Fruit fly (Drosophila melanogaster) whole organism, embryonic: ENCODE results near the gene Zir.

Experiments
- B-H2 ChIP-seq: fragments of 200-800 bp; sonication (Bioruptor generic); optimal IDR thresholded peaks from 2 replicates; lab custom pipeline; 2018; ENCODE audit warnings: missing biosample characterization, mild to moderate bottlenecking, missing genetic modification characterization
- BtbVII ChIP-seq: fragments of 200-800 bp; sonication (Bioruptor generic); optimal IDR thresholded peaks from 3 replicates; lab custom pipeline; 2017; ENCODE audit warnings: missing biosample characterization, mild to moderate bottlenecking, missing genetic modification characterization
- CG11723 ChIP-seq: fragments of 200-800 bp; sonication (Bioruptor generic); optimal IDR thresholded peaks from 2 replicates; lab custom pipeline; 2017; ENCODE audit warnings: missing biosample characterization, mild to moderate bottlenecking, missing genetic modification characterization
- CG14965 ChIP-seq: fragments of 200-800 bp; sonication (Bioruptor generic); optimal IDR thresholded peaks from 2 replicates; lab custom pipeline; 2016; ENCODE audit warnings: missing biosample characterization, missing genetic modification characterization, borderline replicate concordance
- CG1529 ChIP-seq: fragments of 200-800 bp; sonication (Bioruptor generic); optimal IDR thresholded peaks from 3 replicates; lab custom pipeline; 2018; ENCODE audit warnings: missing biosample characterization, missing genetic modification characterization
- CG17612 ChIP-seq: fragments of 200-800 bp; sonication (Bioruptor generic); IDR thresholded peaks from 2 replicates; pipeline ENCODE4 v1.3.6; 2022; ENCODE audit warnings: missing biosample characterization, missing genetic modification characterization
- CG18476 ChIP-seq: fragments of 200-800 bp; sonication (Bioruptor generic); optimal IDR thresholded peaks from 2 replicates; lab custom pipeline; 2016; ENCODE audit warnings: missing biosample characterization, mild to moderate bottlenecking, missing genetic modification characterization
- CG18599 ChIP-seq: fragments of 200-800 bp; sonication (Bioruptor generic); optimal IDR thresholded peaks from 3 replicates; lab custom pipeline; 2017; ENCODE audit warnings: missing biosample characterization, missing genetic modification characterization, mild to moderate bottlenecking, moderate library complexity, missing genetic modification reagents
- CG2712 ChIP-seq: fragments of 200-800 bp; optimal IDR thresholded peaks from 3 replicates; lab custom pipeline; 2019; ENCODE audit warnings: missing biosample characterization, mild to moderate bottlenecking, missing genetic modification characterization, moderate library complexity
- CG31388 ChIP-seq: fragments of 200-800 bp; sonication (Bioruptor generic); optimal IDR thresholded peaks from 2 replicates; lab custom pipeline; 2016; ENCODE audit warnings: missing biosample characterization, missing genetic modification characterization
- CG3407 ChIP-seq: fragments of 200-800 bp; sonication (Bioruptor generic); optimal IDR thresholded peaks from 2 replicates; lab custom pipeline; 2018; ENCODE audit warnings: missing biosample characterization, mild to moderate bottlenecking, missing genetic modification characterization
- CG34224 ChIP-seq: fragments of 200-800 bp; sonication (Bioruptor generic); IDR thresholded peaks from 3 replicates; pipeline ENCODE4 v1.3.6; 2022; ENCODE audit warnings: missing biosample characterization, missing genetic modification characterization; ENCODE audit not compliant: partially characterized antibody
- CG6765 ChIP-seq: fragments of 200-800 bp; sonication (Bioruptor generic); optimal IDR thresholded peaks from 3 replicates; lab custom pipeline; 2017; ENCODE audit warnings: missing biosample characterization, mild to moderate bottlenecking, missing genetic modification characterization
- CG6813 ChIP-seq: fragments of 200-800 bp; sonication (Bioruptor generic); optimal IDR thresholded peaks from 2 replicates; lab custom pipeline; 2017; ENCODE audit warnings: missing biosample characterization, missing genetic modification characterization, mild to moderate bottlenecking, moderate library complexity, missing genetic modification reagents
- CG7745 ChIP-seq: fragments of 200-800 bp; sonication (Bioruptor generic); optimal IDR thresholded peaks from 2 replicates; lab custom pipeline; 2018; ENCODE audit warnings: missing biosample characterization, mild to moderate bottlenecking, missing genetic modification characterization, moderate library complexity
- CG9876 ChIP-seq: fragments of 200-800 bp; sonication (Bioruptor generic); optimal IDR thresholded peaks from 2 replicates; lab custom pipeline; 2016; ENCODE audit warnings: missing biosample characterization, missing genetic modification characterization
- Camta ChIP-seq: fragments of 200-800 bp; sonication (Bioruptor generic); optimal IDR thresholded peaks from 2 replicates; lab custom pipeline; 2016; ENCODE audit warnings: missing biosample characterization, missing genetic modification characterization
- GATAe ChIP-seq: fragments of 200-800 bp; sonication (Bioruptor generic); conservative IDR thresholded peaks from 2 replicates; pipeline ENCODE4 v1.3.6; 2022; ENCODE audit warnings: missing biosample characterization, missing genetic modification characterization
- Hand ChIP-seq: fragments of 200-800 bp; sonication (Bioruptor generic); optimal IDR thresholded peaks from 2 replicates; lab custom pipeline; 2017; ENCODE audit warnings: mild to moderate bottlenecking, missing biosample characterization, missing genetic modification reagents, missing genetic modification characterization
- Hmr ChIP-seq: fragments of 200-800 bp; sonication (Bioruptor generic); optimal IDR thresholded peaks from 3 replicates; lab custom pipeline; 2017; ENCODE audit warnings: mild to moderate bottlenecking, missing biosample characterization, missing genetic modification reagents, missing genetic modification characterization
- Jarid2 ChIP-seq: fragments of 200-800 bp; sonication (Bioruptor generic); optimal IDR thresholded peaks from 3 replicates; lab custom pipeline; 2017; ENCODE audit warnings: mild to moderate bottlenecking, missing biosample characterization, missing genetic modification reagents, missing genetic modification characterization
- NC2α ChIP-seq: fragments of 200-800 bp; sonication (Bioruptor generic); optimal IDR thresholded peaks from 2 replicates; lab custom pipeline; 2016; ENCODE audit warnings: missing biosample characterization, missing genetic modification characterization
- NFAT ChIP-seq: fragments of 200-800 bp; sonication (Bioruptor generic); IDR thresholded peaks from 2 replicates; pipeline ENCODE4 v1.3.6; 2022; ENCODE audit warnings: missing biosample characterization, missing genetic modification characterization
- Stat92E ChIP-seq, 3 experiments: fragments of >200 bp in 2 of 3; fragments of 200-800 bp in 1 of 3; sonication (Bioruptor generic) in 1 of 3; optimal IDR thresholded peaks; 2 replicates each; lab custom pipeline; 2017 to 2019; ENCODE audit warnings: missing biosample characterization in 3 of 3, missing genetic modification characterization in 3 of 3, mild to moderate bottlenecking in 1 of 3, moderate library complexity in 1 of 3
- ara ChIP-seq: fragments of 200-800 bp; sonication (Bioruptor generic); IDR thresholded peaks from 2 replicates; pipeline ENCODE4 v1.3.6; 2022; ENCODE audit warnings: missing biosample characterization, missing genetic modification characterization
- ase ChIP-seq: fragments of 200-800 bp; sonication (Bioruptor generic); IDR thresholded peaks from 3 replicates; pipeline ENCODE4 v1.3.6; 2022; ENCODE audit warnings: missing biosample characterization, missing genetic modification characterization
- btn ChIP-seq: fragments of 200-800 bp; sonication (Bioruptor generic); optimal IDR thresholded peaks from 2 replicates; lab custom pipeline; 2016; ENCODE audit warnings: missing biosample characterization, missing genetic modification characterization
- cwo ChIP-seq: fragments of 200-800 bp; sonication (Bioruptor generic); optimal IDR thresholded peaks from 3 replicates; lab custom pipeline; 2017; ENCODE audit warnings: missing biosample characterization, missing genetic modification characterization, mild to moderate bottlenecking, moderate library complexity, missing genetic modification reagents
- h ChIP-seq: fragments of >200 bp; optimal IDR thresholded peaks from 2 replicates; lab custom pipeline; 2017
- her ChIP-seq: fragments of 200-800 bp; sonication (Bioruptor generic); optimal IDR thresholded peaks from 2 replicates; lab custom pipeline; 2016; ENCODE audit warnings: missing biosample characterization, missing genetic modification characterization
- hkb ChIP-seq, 2 experiments: fragments of 200-800 bp in 1 of 2; fragments of >200 bp in 1 of 2; sonication (Bioruptor generic) in 1 of 2; IDR thresholded peaks in 1 of 2; optimal IDR thresholded peaks in 1 of 2; 2 replicates each; pipeline versions ENCODE4 v1.3.6 to Lab custom; 2017 to 2022; ENCODE audit warnings: missing biosample characterization in 1 of 2, missing genetic modification characterization in 1 of 2
- insv ChIP-seq, 2 experiments: fragments of 200-800 bp; sonication (Bioruptor generic); optimal IDR thresholded peaks; 3 replicates each; lab custom pipeline; 2016 to 2018; ENCODE audit warnings: missing biosample characterization in 2 of 2, missing genetic modification characterization in 2 of 2
- jing ChIP-seq: fragments of 200-800 bp; sonication (Bioruptor generic); optimal IDR thresholded peaks from 2 replicates; lab custom pipeline; 2018; ENCODE audit warnings: missing biosample characterization, mild to moderate bottlenecking, missing genetic modification characterization
- jumu ChIP-seq: fragments of 200-800 bp; sonication (Bioruptor generic); optimal IDR thresholded peaks from 3 replicates; lab custom pipeline; 2016; ENCODE audit warnings: missing biosample characterization, missing genetic modification characterization
- mirr ChIP-seq: fragments of 200-800 bp; sonication (Bioruptor generic); optimal IDR thresholded peaks from 3 replicates; lab custom pipeline; 2018; ENCODE audit warnings: missing biosample characterization, mild to moderate bottlenecking, missing genetic modification characterization
- mld ChIP-seq: fragments of 200-800 bp; sonication (Bioruptor generic); IDR thresholded peaks from 3 replicates; pipeline ENCODE4 v1.3.6; 2022; ENCODE audit warnings: missing biosample characterization, missing genetic modification characterization; ENCODE audit not compliant: partially characterized antibody
- nerfin-1 ChIP-seq: fragments of 200-800 bp; sonication (Bioruptor generic); optimal IDR thresholded peaks from 3 replicates; lab custom pipeline; 2019; ENCODE audit warnings: missing biosample characterization, mild to moderate bottlenecking, missing genetic modification characterization, moderate library complexity
- pb ChIP-seq: fragments of 200-800 bp; sonication (Bioruptor generic); optimal IDR thresholded peaks from 3 replicates; lab custom pipeline; 2016; ENCODE audit warnings: missing biosample characterization, missing genetic modification characterization
- pros ChIP-seq: fragments of 200-800 bp; sonication (Bioruptor generic); optimal IDR thresholded peaks from 3 replicates; lab custom pipeline; 2019; ENCODE audit warnings: missing biosample characterization, mild to moderate bottlenecking, missing genetic modification characterization, moderate library complexity
- ranshi ChIP-seq: fragments of 200-800 bp; sonication (Bioruptor generic); IDR thresholded peaks from 2 replicates; pipeline ENCODE4 v1.3.6; 2022; ENCODE audit warnings: missing biosample characterization, missing genetic modification characterization
- sens ChIP-seq: fragments of 200-800 bp; sonication (Bioruptor generic); peaks from one replicate; lab custom pipeline; 2016; ENCODE audit warnings: missing biosample characterization, missing genetic modification characterization
- slbo ChIP-seq: fragments of 200-800 bp; sonication (Bioruptor generic); IDR thresholded peaks from 2 replicates; pipeline ENCODE4 v1.3.6; 2022; ENCODE audit warnings: missing biosample characterization, missing genetic modification characterization
- sob ChIP-seq: fragments of 200-800 bp; sonication (Bioruptor generic); IDR thresholded peaks from 2 replicates; pipeline ENCODE4 v1.3.6; 2022; ENCODE audit warnings: missing biosample characterization, missing genetic modification characterization
- stwl ChIP-seq: fragments of 200-800 bp; sonication (Bioruptor generic); optimal IDR thresholded peaks from 3 replicates; lab custom pipeline; 2018; ENCODE audit warnings: missing biosample characterization, mild to moderate bottlenecking, missing genetic modification characterization, moderate library complexity
- sug ChIP-seq: fragments of 200-800 bp; optimal IDR thresholded peaks from 2 replicates; lab custom pipeline; 2019; ENCODE audit warnings: missing biosample characterization, mild to moderate bottlenecking, missing genetic modification characterization, moderate library complexity
- vnd ChIP-seq: fragments of 200-800 bp; sonication (Bioruptor generic); IDR thresholded peaks from 3 replicates; pipeline ENCODE4 v1.3.6; 2022; ENCODE audit warnings: missing biosample characterization, missing genetic modification characterization; ENCODE audit not compliant: partially characterized antibody
- zfh2 ChIP-seq: fragments of 200-800 bp; sonication (Bioruptor generic); optimal IDR thresholded peaks from 2 replicates; lab custom pipeline; 2016; ENCODE audit warnings: missing biosample characterization, missing genetic modification characterization

The Zir gene

dm6 chr2L:107476-108436 lies 13.2 kb downstream of the Zir start (continued):
- peak; percentile 69 for TF ChIP-seq CG1529 (GFP tag; lab: Kevin White, UChicago)
- TF ChIP-seq CG3407 (GFP tag; lab: Kevin White, UChicago), result no peak
- peak; percentile 29 for TF ChIP-seq B-H2 (GFP tag; lab: Kevin White, UChicago)
- TF ChIP-seq CG31388 (GFP tag; lab: Kevin White, UChicago), result no peak
- peak; percentile 24 for TF ChIP-seq her
- TF ChIP-seq NFAT, result no peak
- no peak for TF ChIP-seq h (lab: Kevin White, UChicago)
- TF ChIP-seq CG6765 (GFP tag; lab: Kevin White, UChicago), result peak; percentile 71
- no peak for TF ChIP-seq jing (GFP tag; lab: Kevin White, UChicago)
- TF ChIP-seq CG17612 (GFP tag; lab: Robert Waterston, UW), result no peak
- peak; percentile 81 for TF ChIP-seq mirr (GFP tag; lab: Kevin White, UChicago)
- no peak for TF ChIP-seq Hmr
- no peak for TF ChIP-seq zfh2 (GFP tag; lab: Kevin White, UChicago)
- TF ChIP-seq slbo, result 0 out of 2 replicates have a peak, but pooled peaks have one; percentile 5
- TF ChIP-seq jumu, result no peak
- TF ChIP-seq sob (GFP tag; lab: Robert Waterston, UW), result peak; percentile 43; the same call in 1 of the 2 replicates
- TF ChIP-seq ase (GFP tag; lab: Robert Waterston, UW), result no peak
- peak; percentile 25 for TF ChIP-seq CG2712 (tag; lab: Kevin White, UChicago)
- TF ChIP-seq Hand (GFP tag; lab: Kevin White, UChicago), result peak; percentile 60
- TF ChIP-seq btn, result no peak
- TF ChIP-seq Stat92E (GFP tag; optimal IDR thresholded peaks at IDR 0.05; lab: Kevin White, UChicago), result peak in 1 of 3 experiments; percentile 73
- no peak for TF ChIP-seq GATAe (GFP tag; lab: Robert Waterston, UW)
- peak; percentile 46 for TF ChIP-seq stwl (tag; lab: Kevin White, UChicago)
- TF ChIP-seq CG11723 (GFP tag; lab: Kevin White, UChicago), result no peak
- TF ChIP-seq Camta (GFP tag; lab: Kevin White, UChicago), result no peak
- TF ChIP-seq sens (GFP tag; lab: Kevin White, UChicago), result peak; percentile 4
- TF ChIP-seq BtbVII (GFP tag; lab: Kevin White, UChicago), result peak; percentile 59
- no peak for TF ChIP-seq vnd (GFP tag; lab: Robert Waterston, UW)
- no peak for TF ChIP-seq ranshi (GFP tag; lab: Robert Waterston, UW)
- TF ChIP-seq CG14965 (GFP tag; lab: Kevin White, UChicago), result no peak
- no peak for TF ChIP-seq CG7745 (tag; lab: Kevin White, UChicago)
- TF ChIP-seq pb, result no peak
- peak; percentile 70 for TF ChIP-seq CG34224
- no peak for TF ChIP-seq CG9876 (GFP tag; lab: Kevin White, UChicago)
- peak; percentile 34 for TF ChIP-seq cwo (GFP tag; lab: Kevin White, UChicago)
- peak; percentile 2 for TF ChIP-seq nerfin-1 (tag; lab: Kevin White, UChicago)
- peak; percentile 0 for TF ChIP-seq Jarid2
- peak; percentile 2 for TF ChIP-seq sug (tag; lab: Kevin White, UChicago)
- TF ChIP-seq NC2α (GFP tag; lab: Kevin White, UChicago), result no peak
- TF ChIP-seq ara (GFP tag; lab: Robert Waterston, UW), result no peak
- TF ChIP-seq CG18599 (GFP tag; lab: Kevin White, UChicago), result peak; percentile 54
- TF ChIP-seq mld (GFP tag; lab: Robert Waterston, UW), result no peak
- TF ChIP-seq pros (GFP tag; lab: Kevin White, UChicago), result peak; percentile 82
- TF ChIP-seq CG6813 (GFP tag; lab: Kevin White, UChicago), result no peak
- TF ChIP-seq insv (GFP tag; optimal IDR thresholded peaks at IDR 0.05; lab: Kevin White, UChicago), result no peak
- no peak for TF ChIP-seq hkb (optimal IDR thresholded peaks at IDR 0.05; lab: Kevin White, UChicago)
- 0 out of 2 replicates have a peak, but pooled peaks have one; percentile 9 for TF ChIP-seq hkb (GFP tag; IDR thresholded peaks at IDR 0.05; lab: Robert Waterston, UW)
- no peak for TF ChIP-seq CG18476 (GFP tag; lab: Kevin White, UChicago)
